Fruit fly (Drosophila melanogaster) whole organism, embryonic: ENCODE results near the gene CG10621.

Experiments used
- Adf1 ChIP-seq: fragments of 200-800 bp; sonication (Bioruptor generic); IDR thresholded peaks from 2 replicates; pipeline ENCODE4 v1.3.6; 2022; ENCODE audit warnings: missing biosample characterization, missing genetic modification characterization
- Atf-2 ChIP-seq: fragments of 200-800 bp; sonication (Bioruptor generic); optimal IDR thresholded peaks from 2 replicates; lab custom pipeline; 2016; ENCODE audit warnings: missing biosample characterization, missing genetic modification characterization
- Bteb2 ChIP-seq: fragments of 200-800 bp; sonication (Bioruptor generic); optimal IDR thresholded peaks from 2 replicates; lab custom pipeline; 2016; ENCODE audit warnings: missing biosample characterization, missing genetic modification characterization
- CG10267 ChIP-seq: fragments of 200-800 bp; sonication (Bioruptor generic); optimal IDR thresholded peaks from 2 replicates; lab custom pipeline; 2018; ENCODE audit warnings: missing biosample characterization, mild to moderate bottlenecking, missing genetic modification characterization, moderate library complexity
- CG12942 ChIP-seq: fragments of 200-800 bp; sonication (Bioruptor generic); optimal IDR thresholded peaks from 3 replicates; lab custom pipeline; 2016; ENCODE audit warnings: missing biosample characterization, missing genetic modification characterization
- CG13296 ChIP-seq: fragments of 200-800 bp; sonication (Bioruptor generic); optimal IDR thresholded peaks from 3 replicates; lab custom pipeline; 2018; ENCODE audit warnings: missing biosample characterization, mild to moderate bottlenecking, missing genetic modification characterization
- CG14050 ChIP-seq: fragments of 200-800 bp; sonication (Bioruptor generic); IDR thresholded peaks from 3 replicates; pipeline ENCODE4 v1.3.6; 2022; ENCODE audit warnings: missing biosample characterization, missing genetic modification characterization
- CG17568 ChIP-seq: fragments of 200-800 bp; sonication (Bioruptor generic); optimal IDR thresholded peaks from 2 replicates; lab custom pipeline; 2018; ENCODE audit warnings: missing biosample characterization, mild to moderate bottlenecking, missing genetic modification characterization, moderate library complexity
- CG31365 ChIP-seq: fragments of 200-800 bp; sonication (Bioruptor generic); optimal IDR thresholded peaks from 2 replicates; lab custom pipeline; 2018; ENCODE audit warnings: missing biosample characterization, mild to moderate bottlenecking, missing genetic modification characterization
- CG31388 ChIP-seq: fragments of 200-800 bp; sonication (Bioruptor generic); optimal IDR thresholded peaks from 2 replicates; lab custom pipeline; 2016; ENCODE audit warnings: missing biosample characterization, missing genetic modification characterization
- CG3163 ChIP-seq: fragments of 200-800 bp; sonication (Bioruptor generic); optimal IDR thresholded peaks from 3 replicates; lab custom pipeline; 2016; ENCODE audit warnings: missing biosample characterization, missing genetic modification characterization
- CG32772 ChIP-seq: fragments of 200-800 bp; sonication (Bioruptor generic); IDR thresholded peaks from 2 replicates; pipeline ENCODE4 v1.3.6; 2022; ENCODE audit warnings: missing biosample characterization, missing genetic modification characterization
- CG3407 ChIP-seq: fragments of 200-800 bp; sonication (Bioruptor generic); optimal IDR thresholded peaks from 2 replicates; lab custom pipeline; 2018; ENCODE audit warnings: missing biosample characterization, mild to moderate bottlenecking, missing genetic modification characterization
- CG34224 ChIP-seq: fragments of 200-800 bp; sonication (Bioruptor generic); IDR thresholded peaks from 3 replicates; pipeline ENCODE4 v1.3.6; 2022; ENCODE audit warnings: missing biosample characterization, missing genetic modification characterization; ENCODE audit not compliant: partially characterized antibody
- CG3726 ChIP-seq: fragments of 200-800 bp; sonication (Bioruptor generic); IDR thresholded peaks from 3 replicates; pipeline ENCODE4, ENCODE4 v1.3.6; 2022; ENCODE audit warnings: missing biosample characterization, missing genetic modification characterization
- CG4282 ChIP-seq: fragments of 200-800 bp; sonication (Bioruptor generic); optimal IDR thresholded peaks from 2 replicates; lab custom pipeline; 2016; ENCODE audit warnings: missing biosample characterization, missing genetic modification characterization
- CG4360 ChIP-seq: fragments of 200-800 bp; sonication (Bioruptor generic); IDR thresholded peaks from 2 replicates; pipeline ENCODE4 v1.3.6; 2022; ENCODE audit warnings: missing biosample characterization, missing genetic modification characterization
- CG6683 ChIP-seq: fragments of 200-800 bp; sonication (Bioruptor generic); optimal IDR thresholded peaks from 2 replicates; lab custom pipeline; 2017; ENCODE audit warnings: missing biosample characterization, mild to moderate bottlenecking, missing genetic modification characterization, missing genetic modification reagents
- CG8290 ChIP-seq, 3 experiments: fragments of 200-800 bp; sonication (Bioruptor generic); optimal IDR thresholded peaks; 2 replicates each; lab custom pipeline; 2016 to 2019; ENCODE audit warnings: missing biosample characterization in 3 of 3, missing genetic modification characterization in 3 of 3, mild to moderate bottlenecking in 2 of 3, moderate library complexity in 1 of 3
- CG9609 ChIP-seq: fragments of 200-800 bp; sonication (Bioruptor generic); optimal IDR thresholded peaks from 3 replicates; lab custom pipeline; 2016; ENCODE audit warnings: missing biosample characterization, missing genetic modification characterization
- CG9727 ChIP-seq: fragments of 200-800 bp; sonication (Bioruptor generic); optimal IDR thresholded peaks from 3 replicates; lab custom pipeline; 2017; ENCODE audit warnings: missing biosample characterization, mild to moderate bottlenecking, missing genetic modification characterization
- CoRest ChIP-seq: fragments of 200-800 bp; sonication (Bioruptor generic); optimal IDR thresholded peaks from 3 replicates; lab custom pipeline; 2018; ENCODE audit warnings: missing biosample characterization, mild to moderate bottlenecking, missing genetic modification characterization, moderate library complexity
- Hmx ChIP-seq: fragments of 200-800 bp; sonication (Bioruptor generic); optimal IDR thresholded peaks from 2 replicates; lab custom pipeline; 2016; ENCODE audit warnings: missing biosample characterization, missing genetic modification characterization
- Hsf ChIP-seq: fragments of 200-800 bp; sonication (Bioruptor generic); optimal IDR thresholded peaks from 3 replicates; lab custom pipeline; 2016; ENCODE audit warnings: missing biosample characterization, missing genetic modification characterization
- MBD-R2 ChIP-seq: fragments of 200-800 bp; sonication (Bioruptor generic); IDR thresholded peaks from 2 replicates; pipeline ENCODE4 v1.3.6; 2022; ENCODE audit warnings: missing biosample characterization, missing genetic modification characterization
- Pdp1 ChIP-seq, 2 experiments: fragments of 200-800 bp; sonication (Bioruptor generic); optimal IDR thresholded peaks; 3 replicates each; lab custom pipeline; 2016; ENCODE audit warnings: missing biosample characterization in 2 of 2, missing genetic modification characterization in 2 of 2, mild to moderate bottlenecking in 1 of 2, moderate library complexity in 1 of 2
- Sox102F ChIP-seq: fragments of 200-800 bp; sonication (Bioruptor generic); optimal IDR thresholded peaks from 2 replicates; lab custom pipeline; 2018; ENCODE audit warnings: missing biosample characterization, mild to moderate bottlenecking, missing genetic modification characterization, moderate library complexity
- al ChIP-seq: fragments of 200-800 bp; sonication (Bioruptor generic); IDR thresholded peaks from 2 replicates; pipeline ENCODE4 v1.3.6; 2022; ENCODE audit warnings: missing biosample characterization, missing genetic modification characterization
- bab2 ChIP-seq: fragments of 200-800 bp; sonication (Bioruptor generic); optimal IDR thresholded peaks from 2 replicates; lab custom pipeline; 2016; ENCODE audit warnings: missing biosample characterization, missing genetic modification characterization
- btn ChIP-seq: fragments of 200-800 bp; sonication (Bioruptor generic); optimal IDR thresholded peaks from 2 replicates; lab custom pipeline; 2016; ENCODE audit warnings: missing biosample characterization, missing genetic modification characterization
- chm ChIP-seq: fragments of 200-800 bp; sonication (Bioruptor generic); IDR thresholded peaks from 2 replicates; pipeline ENCODE4 v1.3.6; 2022; ENCODE audit warnings: missing biosample characterization, missing genetic modification characterization
- chn ChIP-seq: fragments of 200-800 bp; sonication (Bioruptor generic); optimal IDR thresholded peaks from 2 replicates; lab custom pipeline; 2016; ENCODE audit warnings: missing biosample characterization, missing genetic modification characterization
- cwo ChIP-seq: fragments of 200-800 bp; sonication (Bioruptor generic); optimal IDR thresholded peaks from 3 replicates; lab custom pipeline; 2017; ENCODE audit warnings: missing biosample characterization, missing genetic modification characterization, mild to moderate bottlenecking, moderate library complexity, missing genetic modification reagents
- ems ChIP-seq: fragments of 200-800 bp; sonication (Bioruptor generic); optimal IDR thresholded peaks from 3 replicates; lab custom pipeline; 2016; ENCODE audit warnings: missing biosample characterization, missing genetic modification characterization
- esg ChIP-seq: fragments of 200-800 bp; sonication (Bioruptor generic); conservative IDR thresholded peaks from 2 replicates; pipeline ENCODE4 v1.3.6; 2022; ENCODE audit warnings: missing biosample characterization, missing genetic modification characterization
- ewg ChIP-seq: fragments of 200-800 bp; sonication (Bioruptor generic); optimal IDR thresholded peaks from 3 replicates; lab custom pipeline; 2017; ENCODE audit warnings: mild to moderate bottlenecking, missing biosample characterization, missing genetic modification reagents, missing genetic modification characterization
- fd96Cb ChIP-seq: fragments of 200-800 bp; sonication (Bioruptor generic); optimal IDR thresholded peaks from 2 replicates; lab custom pipeline; 2018; ENCODE audit warnings: missing biosample characterization, mild to moderate bottlenecking, missing genetic modification characterization, moderate library complexity
- hth ChIP-seq: fragments of >200 bp; optimal IDR thresholded peaks from 2 replicates; lab custom pipeline; 2017; ENCODE audit warnings: inconsistent platforms
- jing ChIP-seq: fragments of 200-800 bp; sonication (Bioruptor generic); optimal IDR thresholded peaks from 2 replicates; lab custom pipeline; 2018; ENCODE audit warnings: missing biosample characterization, mild to moderate bottlenecking, missing genetic modification characterization
- klu ChIP-seq: fragments of 200-800 bp; sonication (Bioruptor generic); IDR thresholded peaks from 2 replicates; pipeline ENCODE4 v1.3.6; 2022; ENCODE audit warnings: missing biosample characterization, missing genetic modification characterization
- lmd ChIP-seq: fragments of 200-800 bp; sonication (Bioruptor generic); IDR thresholded peaks from 2 replicates; pipeline ENCODE4 v1.3.6; 2022; ENCODE audit warnings: missing biosample characterization, missing genetic modification characterization
- onecut ChIP-seq: fragments of 200-800 bp; sonication (Bioruptor generic); IDR thresholded peaks from 2 replicates; pipeline ENCODE4 v1.3.6; 2022; ENCODE audit warnings: missing biosample characterization, missing genetic modification characterization
- pnt ChIP-seq: fragments of 200-800 bp; sonication (Bioruptor generic); optimal IDR thresholded peaks from 3 replicates; lab custom pipeline; 2016; ENCODE audit warnings: missing biosample characterization, missing genetic modification characterization
- pum ChIP-seq: fragments of 200-800 bp; sonication (Bioruptor generic); optimal IDR thresholded peaks from 2 replicates; lab custom pipeline; 2016; ENCODE audit warnings: missing biosample characterization, missing genetic modification characterization
- repo ChIP-seq: fragments of 200-800 bp; sonication (Bioruptor generic); optimal IDR thresholded peaks from 2 replicates; lab custom pipeline; 2016; ENCODE audit warnings: missing biosample characterization, missing genetic modification characterization
- rib ChIP-seq: fragments of 200-800 bp; sonication (Bioruptor generic); IDR thresholded peaks from 2 replicates; pipeline ENCODE4 v1.3.6; 2022; ENCODE audit warnings: missing biosample characterization, missing genetic modification characterization
- sd ChIP-seq: fragments of 200-800 bp; sonication (Bioruptor generic); optimal IDR thresholded peaks from 3 replicates; lab custom pipeline; 2018; ENCODE audit warnings: missing biosample characterization, mild to moderate bottlenecking, missing genetic modification characterization, moderate library complexity
- sima ChIP-seq: fragments of 200-800 bp; sonication (Bioruptor generic); optimal IDR thresholded peaks from 2 replicates; lab custom pipeline; 2016; ENCODE audit warnings: missing biosample characterization, missing genetic modification characterization
- slbo ChIP-seq: fragments of 200-800 bp; sonication (Bioruptor generic); IDR thresholded peaks from 2 replicates; pipeline ENCODE4 v1.3.6; 2022; ENCODE audit warnings: missing biosample characterization, missing genetic modification characterization
- ssp ChIP-seq: fragments of 200-800 bp; sonication (Bioruptor generic); IDR thresholded peaks from 2 replicates; pipeline ENCODE4 v1.3.6; 2022; ENCODE audit warnings: missing biosample characterization, missing genetic modification characterization
- tin ChIP-seq: fragments of 200-800 bp; sonication (Bioruptor generic); optimal IDR thresholded peaks from 3 replicates; lab custom pipeline; 2016; ENCODE audit warnings: missing biosample characterization, missing genetic modification characterization
- zfh1 ChIP-seq: fragments of 200-800 bp; sonication (Bioruptor generic); IDR thresholded peaks from 3 replicates; pipeline ENCODE4 v1.3.6; 2022; ENCODE audit warnings: missing biosample characterization, missing genetic modification characterization

The CG10621 gene

dm6 chr2L:18981947-18982579 is 27.8 kb upstream of the CG10621 start (continued):
- TF ChIP-seq CG9727 (GFP tag; lab: Kevin White, UChicago): peak; percentile 32
- no peak for TF ChIP-seq CG31388 (GFP tag; lab: Kevin White, UChicago)
- no peak for TF ChIP-seq chm (GFP tag; lab: Robert Waterston, UW)
- no peak for TF ChIP-seq chn (GFP tag; lab: Kevin White, UChicago)
- TF ChIP-seq hth (lab: Kevin White, UChicago): no peak
- TF ChIP-seq tin (GFP tag; lab: Kevin White, UChicago): no peak
- TF ChIP-seq Hsf (GFP tag; lab: Kevin White, UChicago): no peak
- TF ChIP-seq bab2 (GFP tag; lab: Kevin White, UChicago): no peak
- TF ChIP-seq CG3726 (GFP tag; lab: Robert Waterston, UW): no peak
- no peak for TF ChIP-seq cwo
- TF ChIP-seq CG6683 (GFP tag; lab: Kevin White, UChicago): no peak
- peak; percentile 64; the same call in 2 of the 3 replicates for TF ChIP-seq zfh1 (GFP tag; lab: Robert Waterston, UW)
- no peak for TF ChIP-seq btn (GFP tag; lab: Kevin White, UChicago)
- TF ChIP-seq Atf-2 (GFP tag; lab: Kevin White, UChicago): no peak
- no peak for TF ChIP-seq esg (GFP tag; lab: Robert Waterston, UW)
- peak; percentile 11 for TF ChIP-seq ewg (GFP tag; lab: Kevin White, UChicago)
- no peak for TF ChIP-seq Bteb2 (GFP tag; lab: Kevin White, UChicago)
- TF ChIP-seq Hmx (GFP tag; lab: Kevin White, UChicago): no peak
- TF ChIP-seq CG31365 (tag; lab: Kevin White, UChicago): no peak
- TF ChIP-seq Pdp1 (GFP tag; optimal IDR thresholded peaks at IDR 0.05; lab: Kevin White, UChicago): no peak
- TF ChIP-seq CG12942 (GFP tag; lab: Kevin White, UChicago): no peak
- TF ChIP-seq CG17568 (GFP tag; lab: Kevin White, UChicago): no peak
- TF ChIP-seq ems (GFP tag; lab: Kevin White, UChicago): no peak
- TF ChIP-seq sima (GFP tag; lab: Kevin White, UChicago): no peak
- no peak for TF ChIP-seq CG13296
- TF ChIP-seq lmd: peak; percentile 48
- TF ChIP-seq CG10267 (tag; lab: Kevin White, UChicago): peak; percentile 22
- no peak for TF ChIP-seq sd (tag; lab: Kevin White, UChicago)
- no peak for TF ChIP-seq CG4282 (GFP tag; lab: Kevin White, UChicago)
- TF ChIP-seq Adf1 (GFP tag; lab: Robert Waterston, UW): no peak
- no peak for TF ChIP-seq pnt (GFP tag; lab: Kevin White, UChicago)
- no peak for TF ChIP-seq al
- TF ChIP-seq CoRest (tag; lab: Kevin White, UChicago): peak; percentile 16
- TF ChIP-seq jing (GFP tag; lab: Kevin White, UChicago): no peak
- TF ChIP-seq MBD-R2: no peak
- no peak for TF ChIP-seq repo
- TF ChIP-seq pum (GFP tag; lab: Kevin White, UChicago): no peak
- no peak for TF ChIP-seq CG34224 (GFP tag; lab: Robert Waterston, UW)
- peak; percentile 69 for TF ChIP-seq Sox102F
- TF ChIP-seq CG4360 (GFP tag; lab: Robert Waterston, UW): no peak
- peak; percentile 48 for TF ChIP-seq fd96Cb (tag; lab: Kevin White, UChicago)
- no peak for TF ChIP-seq rib (GFP tag; lab: Robert Waterston, UW)
- TF ChIP-seq slbo (GFP tag; lab: Robert Waterston, UW): no peak
- no peak for TF ChIP-seq klu (GFP tag; lab: Robert Waterston, UW)
- no peak for TF ChIP-seq CG14050 (GFP tag; lab: Robert Waterston, UW)
- TF ChIP-seq CG8290 (GFP tag; optimal IDR thresholded peaks at IDR 0.05; lab: Kevin White, UChicago): no peak
- TF ChIP-seq CG8290 (tag; optimal IDR thresholded peaks at IDR 0.05; lab: Kevin White, UChicago): no peak
- no peak for TF ChIP-seq ssp
- TF ChIP-seq CG3163 (GFP tag; lab: Kevin White, UChicago): no peak
- no peak for TF ChIP-seq onecut (GFP tag; lab: Robert Waterston, UW)
- no peak for TF ChIP-seq CG3407 (GFP tag; lab: Kevin White, UChicago)
- no peak for TF ChIP-seq CG9609
- TF ChIP-seq CG32772 (GFP tag; lab: Robert Waterston, UW): no peak
